Worm (Caenorhabditis elegans) whole organism, L1 larva: ENCODE data around the gene F44E2.7.
A peak's percentile ranks its signal among the peaks of the same experiment; 100 is the strongest.

ENCODE experiments used
- C16A3.4 ChIP-seq: fragments of 150-350 bp; optimal IDR thresholded peaks from 2 replicates; lab custom pipeline; 2014; ENCODE audit warnings: missing biosample characterization, missing genetic modification characterization
- C34B4.2 ChIP-seq: sonication (generic microtip); optimal IDR thresholded peaks from 2 replicates; lab custom pipeline; 2017; ENCODE audit warnings: mild to moderate bottlenecking, missing genetic modification characterization, missing compliant biosample characterization
- F16B12.6 ChIP-seq: fragments of 150-350 bp; optimal IDR thresholded peaks from 2 replicates; lab custom pipeline; 2014; ENCODE audit warnings: missing biosample characterization, missing genetic modification characterization
- aha-1 ChIP-seq: fragments of 150-350 bp; optimal IDR thresholded peaks from 2 replicates; lab custom pipeline; 2014; ENCODE audit warnings: missing biosample characterization, missing genetic modification characterization
- alr-1 ChIP-seq: fragments of 200-800 bp; sonication (Bioruptor generic); optimal IDR thresholded peaks from 2 replicates; lab custom pipeline; 2018; ENCODE audit warnings: borderline replicate concordance, mild to moderate bottlenecking, missing genetic modification characterization, missing compliant biosample characterization
- aly-2 ChIP-seq: fragments of 150-350 bp; optimal IDR thresholded peaks from 2 replicates; lab custom pipeline; 2014; ENCODE audit warnings: missing biosample characterization, missing genetic modification characterization
- ama-1 ChIP-seq: fragments of 150-350 bp; optimal IDR thresholded peaks from 2 replicates; lab custom pipeline; 2014
- ceh-82 ChIP-seq, 3 experiments: fragments of 150-350 bp in 1 of 3; sonication (generic microtip) in 2 of 3; optimal IDR thresholded peaks; 2 replicates each; lab custom pipeline; 2014 to 2017; ENCODE audit warnings: missing biosample characterization in 3 of 3, missing genetic modification characterization in 3 of 3
- ces-1 ChIP-seq: fragments of 150-350 bp; optimal IDR thresholded peaks from 2 replicates; lab custom pipeline; 2014; ENCODE audit warnings: missing biosample characterization, missing genetic modification reagents, missing genetic modification characterization
- dpl-1 ChIP-seq, 3 experiments: fragments of 150-350 bp in 2 of 3; sonication (generic microtip) in 1 of 3; optimal IDR thresholded peaks; 2 replicates each; lab custom pipeline; 2014 to 2017; ENCODE audit warnings: missing biosample characterization in 3 of 3, missing genetic modification characterization in 3 of 3, missing genetic modification reagents in 3 of 3
- dsc-1 ChIP-seq: sonication (generic microtip); optimal IDR thresholded peaks from 2 replicates; lab custom pipeline; 2016; ENCODE audit warnings: mild to moderate bottlenecking, missing genetic modification characterization, missing compliant biosample characterization
- egl-13 ChIP-seq: sonication (generic microtip); optimal IDR thresholded peaks from 2 replicates; lab custom pipeline; 2016; ENCODE audit warnings: missing genotype, missing genetic modification reagents, missing genetic modification characterization, missing compliant biosample characterization
- elt-2 ChIP-seq: sonication (generic microtip); optimal IDR thresholded peaks from 2 replicates; lab custom pipeline; 2016; ENCODE audit warnings: missing genetic modification characterization, mild to moderate bottlenecking, inconsistent platforms, missing compliant biosample characterization, missing genetic modification reagents
- elt-3 ChIP-seq, 6 experiments: fragments of 150-350 bp in 1 of 6; sonication (generic microtip); optimal IDR thresholded peaks; 2 replicates each; lab custom pipeline; 2017 to 2018; ENCODE audit warnings: missing biosample characterization in 6 of 6, missing genetic modification characterization in 6 of 6, inconsistent platforms in 1 of 6
- ets-5 ChIP-seq: fragments of 200-800 bp; sonication (Bioruptor generic); IDR thresholded peaks from 2 replicates; pipeline ENCODE4 v1.3.6; 2022; ENCODE audit warnings: missing genetic modification characterization, missing compliant biosample characterization
- fkh-10 ChIP-seq: sonication (generic microtip); optimal IDR thresholded peaks from 2 replicates; lab custom pipeline; 2017; ENCODE audit warnings: missing biosample characterization, missing genetic modification reagents, missing genetic modification characterization
- fos-1 ChIP-seq: fragments of 150-350 bp; optimal IDR thresholded peaks from 2 replicates; lab custom pipeline; 2014; ENCODE audit warnings: missing biosample characterization, missing genetic modification characterization
- grh-1 ChIP-seq: fragments of 200-800 bp; sonication (Bioruptor generic); IDR thresholded peaks from 2 replicates; pipeline ENCODE4 v1.3.6; 2022; ENCODE audit warnings: missing genetic modification reagents, missing genetic modification characterization, missing compliant biosample characterization
- hlh-17 ChIP-seq: fragments of 200-800 bp; sonication (Bioruptor generic); optimal IDR thresholded peaks from 2 replicates; lab custom pipeline; 2018; ENCODE audit warnings: missing genetic modification characterization, mild to moderate bottlenecking, missing compliant biosample characterization, moderate library complexity, borderline replicate concordance
- hpl-2 ChIP-seq: fragments of 150-350 bp; optimal IDR thresholded peaks from 2 replicates; lab custom pipeline; 2014; ENCODE audit warnings: missing biosample characterization, missing genetic modification reagents, missing genetic modification characterization
- isw-1 ChIP-seq: fragments of 200-800 bp; sonication (Bioruptor generic); IDR thresholded peaks from 2 replicates; pipeline ENCODE4 v1.3.6; 2022; ENCODE audit warnings: missing genetic modification characterization, missing compliant biosample characterization
- lin-14 ChIP-seq: fragments of 200-800 bp; sonication (Bioruptor generic); optimal IDR thresholded peaks from 2 replicates; lab custom pipeline; 2018; ENCODE audit warnings: mild to moderate bottlenecking, missing genetic modification characterization, moderate library complexity, missing compliant biosample characterization
- lin-15B ChIP-seq: fragments of 150-350 bp; sonication (generic microtip); optimal IDR thresholded peaks from 3 replicates; lab custom pipeline; 2014; ENCODE audit warnings: missing biosample characterization, missing genetic modification characterization
- lin-39 ChIP-seq: fragments of 150-350 bp; optimal IDR thresholded peaks from 2 replicates; lab custom pipeline; 2014; ENCODE audit warnings: missing biosample characterization, missing genetic modification reagents, missing genetic modification characterization
- lir-3 ChIP-seq: sonication (generic microtip); optimal IDR thresholded peaks from 2 replicates; lab custom pipeline; 2016; ENCODE audit warnings: mild to moderate bottlenecking, missing genetic modification characterization, moderate library complexity, missing compliant biosample characterization; ENCODE audit not compliant: poor library complexity
- mab-9 ChIP-seq: fragments of 200-800 bp; sonication (Bioruptor generic); IDR thresholded peaks from 2 replicates; pipeline ENCODE4 v1.3.6; 2022; ENCODE audit warnings: missing genetic modification reagents, missing genetic modification characterization, missing compliant biosample characterization
- mdl-1 ChIP-seq, 2 experiments: fragments of 150-350 bp; optimal IDR thresholded peaks; 2 replicates each; lab custom pipeline; 2014 to 2017; ENCODE audit warnings: missing biosample characterization in 2 of 2, missing genetic modification characterization in 2 of 2, inconsistent platforms in 1 of 2
- mef-2 ChIP-seq: fragments of 150-350 bp; optimal IDR thresholded peaks from 2 replicates; lab custom pipeline; 2014; ENCODE audit warnings: missing biosample characterization, missing genetic modification characterization
- nhr-11 ChIP-seq: fragments of 150-350 bp; optimal IDR thresholded peaks from 2 replicates; lab custom pipeline; 2014; ENCODE audit warnings: missing biosample characterization, missing genetic modification characterization
- nhr-12 ChIP-seq: sonication (generic microtip); optimal IDR thresholded peaks from 2 replicates; lab custom pipeline; 2017; ENCODE audit warnings: missing biosample characterization, missing genetic modification characterization
- nhr-19 ChIP-seq: fragments of 200-800 bp; sonication (Bioruptor generic); conservative IDR thresholded peaks from 2 replicates; pipeline ENCODE4 v1.3.6; 2022; ENCODE audit warnings: missing genetic modification characterization, missing compliant biosample characterization
- nhr-71 ChIP-seq: sonication (generic microtip); optimal IDR thresholded peaks from 2 replicates; lab custom pipeline; 2016; ENCODE audit warnings: mild to moderate bottlenecking, missing genetic modification characterization, moderate library complexity, missing compliant biosample characterization
- nhr-76 ChIP-seq: sonication (generic microtip); optimal IDR thresholded peaks from 2 replicates; lab custom pipeline; 2017; ENCODE audit warnings: missing biosample characterization, missing genetic modification characterization
- nhr-77 ChIP-seq: fragments of 150-350 bp; optimal IDR thresholded peaks from 2 replicates; lab custom pipeline; 2014; ENCODE audit warnings: missing biosample characterization, missing genetic modification characterization
- nhr-84 ChIP-seq: sonication (generic microtip); optimal IDR thresholded peaks from 2 replicates; lab custom pipeline; 2017; ENCODE audit warnings: missing biosample characterization, missing genetic modification characterization
- pax-3 ChIP-seq: fragments of 200-800 bp; sonication (Bioruptor generic); optimal IDR thresholded peaks from 2 replicates; lab custom pipeline; 2018; ENCODE audit warnings: mild to moderate bottlenecking, missing genetic modification characterization, moderate library complexity, missing compliant biosample characterization
- skn-1 ChIP-seq: fragments of 150-350 bp; optimal IDR thresholded peaks from 2 replicates; lab custom pipeline; 2014; ENCODE audit warnings: missing biosample characterization, missing genetic modification characterization
- snu-23 ChIP-seq: sonication (generic microtip); optimal IDR thresholded peaks from 2 replicates; lab custom pipeline; 2016; ENCODE audit warnings: missing genetic modification characterization, missing compliant biosample characterization
- sptf-1 ChIP-seq: fragments of 150-350 bp; optimal IDR thresholded peaks from 2 replicates; lab custom pipeline; 2014; ENCODE audit warnings: missing biosample characterization, missing genetic modification characterization
- sup-37 ChIP-seq: fragments of 200-800 bp; sonication (Bioruptor generic); optimal IDR thresholded peaks from 2 replicates; lab custom pipeline; 2018; ENCODE audit warnings: mild to moderate bottlenecking, missing genetic modification characterization, missing compliant biosample characterization
- tlp-1 ChIP-seq: fragments of 150-350 bp; optimal IDR thresholded peaks from 2 replicates; lab custom pipeline; 2014; ENCODE audit warnings: missing biosample characterization, missing genetic modification characterization
- unc-130 ChIP-seq: fragments of 150-350 bp; optimal IDR thresholded peaks from 2 replicates; lab custom pipeline; 2017; ENCODE audit warnings: missing biosample characterization, missing genetic modification characterization, inconsistent platforms
- unc-30 ChIP-seq: sonication (generic microtip); optimal IDR thresholded peaks from 2 replicates; lab custom pipeline; 2017; ENCODE audit warnings: missing biosample characterization, missing genetic modification characterization
- unc-62 ChIP-seq: fragments of 150-350 bp; optimal IDR thresholded peaks from 2 replicates; lab custom pipeline; 2014; ENCODE audit warnings: missing biosample characterization, missing genetic modification reagents, missing genetic modification characterization
- unc-86 ChIP-seq: sonication (generic microtip); optimal IDR thresholded peaks from 2 replicates; lab custom pipeline; 2016; ENCODE audit warnings: missing genetic modification characterization, missing compliant biosample characterization
- unc-98 ChIP-seq: fragments of 200-800 bp; sonication (Bioruptor generic); IDR thresholded peaks from 2 replicates; pipeline ENCODE4 v1.3.6; 2022; ENCODE audit warnings: missing genetic modification characterization, missing compliant biosample characterization
- vab-15 ChIP-seq: sonication (generic microtip); optimal IDR thresholded peaks from 2 replicates; lab custom pipeline; 2017; ENCODE audit warnings: missing genotype, mild to moderate bottlenecking, missing genetic modification characterization, missing compliant biosample characterization
- xbp-1 ChIP-seq: sonication (generic microtip); optimal IDR thresholded peaks from 2 replicates; lab custom pipeline; 2016; ENCODE audit warnings: missing genetic modification characterization, missing compliant biosample characterization
- zag-1 ChIP-seq: fragments of 150-350 bp; optimal IDR thresholded peaks from 2 replicates; lab custom pipeline; 2014; ENCODE audit warnings: missing biosample characterization, missing genetic modification characterization
- zip-4 ChIP-seq: fragments of 200-800 bp; sonication (Bioruptor generic); optimal IDR thresholded peaks from 2 replicates; lab custom pipeline; 2018; ENCODE audit warnings: mild to moderate bottlenecking, missing genetic modification characterization, moderate library complexity, missing compliant biosample characterization
- ztf-11 ChIP-seq, 2 experiments: sonication (generic microtip); optimal IDR thresholded peaks; 2 replicates each; lab custom pipeline; 2016 to 2017; ENCODE audit warnings: missing genetic modification characterization in 2 of 2, missing biosample characterization in 1 of 2, missing compliant biosample characterization in 1 of 2
- ztf-4 ChIP-seq: fragments of 150-350 bp; optimal IDR thresholded peaks from 2 replicates; lab custom pipeline; 2014; ENCODE audit warnings: missing biosample characterization, missing genetic modification characterization

F44E2.7 gene

DNA sequence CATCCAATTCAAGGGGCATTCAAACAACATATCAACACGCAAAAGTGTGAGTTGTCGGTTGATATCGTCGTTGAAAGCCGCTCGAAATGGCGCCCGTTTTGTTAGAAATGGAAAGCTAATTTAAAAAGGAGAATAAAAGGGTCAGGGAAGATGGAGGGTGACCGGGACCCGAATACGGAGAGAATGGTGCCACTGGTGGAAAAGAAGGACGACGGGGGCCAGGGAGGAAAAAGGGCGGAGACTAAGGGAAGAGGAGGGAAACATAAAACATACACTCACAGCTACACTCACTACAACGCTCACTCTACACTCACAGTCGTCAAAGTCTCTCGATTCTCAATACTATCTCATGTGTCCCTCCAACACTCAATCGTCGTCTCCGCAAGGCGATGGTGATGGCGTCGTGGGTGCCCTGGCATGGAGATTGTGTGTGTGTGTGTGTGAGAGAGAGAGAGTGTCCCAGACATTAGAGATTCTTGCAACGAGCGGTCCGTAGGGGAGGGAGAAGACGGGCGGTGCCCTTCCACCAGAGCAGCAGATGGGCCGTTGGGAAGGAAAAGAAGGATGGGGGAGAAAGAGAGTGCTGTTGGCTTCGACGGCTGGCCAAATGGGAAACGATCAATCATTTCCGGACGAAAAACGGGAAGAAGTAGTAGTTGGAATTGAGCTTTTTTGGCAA, 25.9 kb upstream of the F44E2.7 start:
- TF ChIP-seq F16B12.6 (tag; lab: Kevin White, UChicago) (peak; percentile 21), dpl-1 (GFP tag; optimal IDR thresholded peaks at IDR 0.05; lab: Kevin White, UChicago) (peak; percentile 43 to 53 (median 51)), egl-13 (tag; lab: Kevin White, UChicago) (peak; percentile 61), mab-9 (GFP tag; lab: Robert Waterston, UW) (peak; percentile 32; the same call in 1 of the 2 replicates), xbp-1 (peak; percentile 66), nhr-77 (no peak), fos-1 (peak; percentile 72), snu-23 (peak; percentile 94), alr-1 (tag; lab: Kevin White, UChicago) (no peak), nhr-12 (tag; lab: Kevin White, UChicago) (no peak), dsc-1 (tag; lab: Kevin White, UChicago) (peak; percentile 68), aha-1 (no peak), lir-3 (peak; percentile 65), elt-3 (tag; optimal IDR thresholded peaks at IDR 0.05; lab: Kevin White, UChicago) (no peak), unc-130 (tag; lab: Kevin White, UChicago) (no peak), nhr-19 (GFP tag; lab: Robert Waterston, UW) (peak; percentile 78), elt-2 (tag; lab: Kevin White, UChicago) (no peak), sup-37 (GFP tag; lab: Kevin White, UChicago) (no peak), ztf-11 (tag; optimal IDR thresholded peaks at IDR 0.05; lab: Kevin White, UChicago) (peak in 1 of 2 experiments; percentile 82), lin-15B (no peak), hlh-17 (GFP tag; lab: Kevin White, UChicago) (no peak), tlp-1 (tag; lab: Kevin White, UChicago) (no peak), unc-62 (GFP tag; lab: Kevin White, UChicago) (no peak), lin-14 (peak; percentile 97), fkh-10 (GFP tag; lab: Kevin White, UChicago) (peak; percentile 70), mdl-1 (tag; optimal IDR thresholded peaks at IDR 0.05; lab: Kevin White, UChicago) (peak in 1 of 2 experiments; percentile 35), hpl-2 (GFP tag; lab: Kevin White, UChicago) (no peak), nhr-71 (peak; percentile 92), unc-30 (tag; lab: Kevin White, UChicago) (no peak), skn-1 (tag; lab: Kevin White, UChicago) (no peak), zag-1 (tag; lab: Kevin White, UChicago) (peak; percentile 72), zip-4 (GFP tag; lab: Kevin White, UChicago) (no peak), nhr-84 (tag; lab: Kevin White, UChicago) (no peak), nhr-76 (tag; lab: Kevin White, UChicago) (no peak), nhr-11 (tag; lab: Kevin White, UChicago) (peak; percentile 42), aly-2 (tag; lab: Kevin White, UChicago) (peak; percentile 28), grh-1 (no peak), unc-98 (GFP tag; lab: Robert Waterston, UW) (no peak), sptf-1 (no peak), unc-86 (peak; percentile 88), ces-1 (GFP tag; lab: Kevin White, UChicago) (no peak), ztf-4 (tag; lab: Kevin White, UChicago) (peak; percentile 64), C34B4.2 (tag; lab: Kevin White, UChicago) (peak; percentile 59), ceh-82 (tag; optimal IDR thresholded peaks at IDR 0.05; lab: Kevin White, UChicago) (peak; percentile 71 to 84 (median 74)), isw-1 (GFP tag; lab: Robert Waterston, UW) (peak; percentile 62), vab-15 (tag; lab: Kevin White, UChicago) (no peak), ets-5 (GFP tag; lab: Robert Waterston, UW) (no peak), pax-3 (tag; lab: Kevin White, UChicago) (no peak), lin-39 (tag; lab: Kevin White, UChicago) (peak; percentile 70), mef-2 (tag; lab: Kevin White, UChicago) (peak; percentile 72), C16A3.4 (tag; lab: Kevin White, UChicago) (peak; percentile 74), ama-1 (lab: Kevin White, UChicago) (peak; percentile 71)
